Fruit fly (Drosophila melanogaster) S2 (cell line): Measurements from ENCODE around the gene mus301.

Source experiments
- CG8478 ChIP-seq: fragments of >200 bp; optimal IDR thresholded peaks from 2 replicates; lab custom pipeline; 2018
- CTCF ChIP-seq, 2 experiments: fragments of >200 bp; optimal IDR thresholded peaks; 2 replicates each; lab custom pipeline; 2018

mus301 gene

DNA sequence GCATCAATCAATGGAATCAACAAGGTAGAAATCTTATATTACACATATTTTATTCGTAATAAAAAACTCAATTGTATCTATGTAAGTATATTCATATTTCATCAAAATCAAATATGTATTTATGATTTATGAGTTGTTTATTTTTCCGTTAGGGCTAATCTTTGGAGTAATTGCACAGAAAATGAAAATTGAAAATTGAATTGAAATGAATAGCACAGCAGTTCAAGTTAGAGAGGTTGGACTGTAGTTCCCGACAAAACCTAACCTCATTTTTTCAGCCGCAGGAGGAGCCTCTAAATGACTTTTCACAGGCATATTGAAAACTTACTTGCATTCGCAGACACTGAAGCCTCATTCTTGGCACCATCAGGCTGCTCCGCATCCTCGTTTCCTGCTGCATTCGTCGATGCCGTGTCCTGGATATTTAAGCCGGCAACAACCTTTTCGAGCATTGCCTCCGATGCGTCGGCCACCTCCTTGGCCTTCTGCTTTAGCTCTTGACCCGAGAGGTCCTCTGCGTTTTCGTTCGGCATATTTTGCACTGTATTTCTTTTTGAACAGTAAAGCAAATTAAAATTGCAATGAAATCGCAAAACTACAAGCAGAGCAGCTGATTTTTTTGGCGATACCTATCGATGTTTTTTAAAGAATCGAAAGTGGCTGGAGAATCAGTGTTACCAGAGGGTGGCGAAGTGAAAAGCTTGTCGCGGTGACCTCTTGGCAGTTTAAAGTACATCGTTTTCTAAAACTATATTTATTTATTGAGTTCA lies 40.4 kb downstream of the mus301 start, which contains the start of gene Nmt:
Nmt (minus strand) TSS at position 635 of the 770 bp plus-strand sequence.
- TF ChIP-seq CG8478 (lab: Kevin White, UChicago), result no peak
- no peak for TF ChIP-seq CTCF (optimal IDR thresholded peaks at IDR 0.05; lab: Kevin White, UChicago)

DNA sequence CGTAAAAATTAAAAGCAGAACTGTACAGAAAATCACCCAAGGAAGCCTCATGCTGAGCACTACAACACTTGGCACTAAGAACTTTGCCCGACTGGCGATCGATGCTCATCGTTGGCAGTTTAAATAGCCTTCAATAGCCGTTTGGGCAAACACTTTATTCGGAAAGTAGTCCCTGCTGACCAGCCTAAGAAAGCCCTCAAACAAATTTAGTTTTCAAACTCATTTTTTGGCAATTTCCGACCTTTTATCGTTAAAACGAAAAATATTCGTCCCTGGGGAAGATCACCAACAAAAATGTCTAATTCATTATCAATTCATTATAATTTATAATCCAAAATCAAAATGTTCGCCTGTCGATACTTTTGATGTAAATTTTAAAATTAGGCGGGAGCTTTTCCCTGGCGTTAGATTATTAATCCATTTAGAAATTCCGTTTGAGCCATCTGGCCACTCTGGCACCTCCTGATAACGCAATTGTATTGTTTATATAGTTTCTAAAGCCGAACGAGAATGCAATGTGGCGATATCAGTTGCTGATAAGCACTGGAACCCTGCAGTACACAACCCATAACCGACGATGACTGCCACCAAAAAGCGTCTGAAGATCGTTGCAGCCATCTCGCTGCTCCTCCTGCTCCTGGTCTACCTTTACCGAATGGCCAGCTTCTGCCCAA lies 43.0 kb downstream of the mus301 start, which contains the start of the genes mthl7 and Uxs:
mthl7 (minus strand) TSS at position 51 of the 674 bp plus-strand sequence.
Uxs (plus strand) TSS at position 460 of the 674 bp plus-strand sequence.
- TF ChIP-seq CTCF (optimal IDR thresholded peaks at IDR 0.05; lab: Kevin White, UChicago) (no peak), CG8478 (lab: Kevin White, UChicago) (no peak)

DNA sequence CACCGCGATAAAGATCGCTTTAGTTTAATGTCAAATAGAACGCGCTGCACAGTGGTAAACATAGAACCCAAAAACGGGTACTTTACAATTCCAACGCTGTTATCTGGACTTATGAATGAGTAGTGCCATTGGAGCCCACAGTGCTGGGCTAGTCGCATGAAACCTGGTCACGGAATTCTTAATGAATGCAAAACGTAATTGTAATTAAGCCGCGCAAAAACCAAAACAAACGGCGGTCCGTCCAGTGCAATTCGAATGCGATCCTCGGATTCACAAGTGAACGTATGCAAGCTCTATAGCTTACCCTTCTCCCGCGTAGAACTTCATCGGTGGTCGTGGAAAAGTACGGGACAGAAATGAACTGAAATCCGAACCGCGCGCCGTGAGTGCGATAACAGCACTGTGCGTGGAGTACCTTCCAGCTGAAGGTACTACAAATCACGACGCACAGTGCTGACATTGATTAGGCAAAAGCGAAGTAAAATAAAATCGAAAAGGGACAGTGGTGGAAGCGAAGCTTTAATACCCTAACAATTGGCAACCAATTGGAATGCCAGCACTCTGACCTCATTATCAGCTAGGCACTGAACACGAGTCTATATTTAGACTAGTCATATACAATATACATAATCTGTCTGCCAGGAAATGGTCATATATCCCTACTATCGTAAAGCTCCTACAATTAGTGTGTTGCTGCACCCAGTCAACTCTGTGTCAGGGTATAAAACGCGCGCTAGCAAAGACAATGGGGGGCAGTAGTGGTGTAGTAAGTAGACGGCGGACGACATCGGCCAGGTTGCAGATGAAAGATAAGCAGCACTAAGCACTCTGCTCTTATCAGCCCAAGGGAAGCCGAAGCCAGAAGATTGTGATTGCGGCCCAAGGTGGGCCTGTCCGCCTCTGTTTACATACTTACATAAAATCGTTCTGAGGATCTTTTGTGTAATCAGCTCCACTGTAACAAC lies 47.9 kb downstream of the mus301 start:
- TF ChIP-seq CTCF (optimal IDR thresholded peaks at IDR 0.05; lab: Kevin White, UChicago) (no peak), CG8478 (lab: Kevin White, UChicago) (no peak)

DNA sequence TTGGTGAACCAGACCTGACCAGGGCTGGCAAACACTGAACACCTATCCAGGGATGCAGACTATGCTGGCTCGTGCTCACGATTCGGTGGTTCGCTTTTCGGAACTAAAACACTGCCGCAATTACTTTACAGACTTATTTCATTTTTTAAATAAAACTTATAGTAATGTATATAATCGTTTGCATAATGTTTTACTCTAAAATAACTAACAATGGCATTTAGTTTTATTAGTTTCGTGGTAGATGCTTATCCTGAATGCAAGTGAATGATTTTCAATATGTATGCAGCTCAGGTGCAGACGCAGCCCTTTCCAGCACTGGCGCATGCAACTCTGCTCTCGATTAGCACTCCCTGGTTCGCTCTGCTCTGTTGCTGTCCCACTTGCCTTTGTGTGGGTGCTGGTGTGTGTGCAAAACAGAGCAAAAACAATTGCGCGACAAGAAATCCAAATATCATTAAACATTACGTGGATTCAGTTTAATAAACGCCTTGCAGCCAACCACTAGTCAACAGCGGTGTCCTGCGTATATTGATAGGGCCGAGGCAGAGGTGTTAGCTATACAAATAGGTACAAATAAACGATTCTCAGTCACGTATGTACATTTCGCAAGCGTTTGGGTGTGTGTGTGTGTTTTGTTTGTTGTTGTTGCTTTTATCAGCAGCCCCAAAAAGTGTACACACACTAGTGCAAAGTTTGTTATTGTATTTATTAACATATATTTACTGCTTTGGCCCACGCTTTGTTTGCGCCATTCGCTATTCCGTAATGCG lies 49.2 kb downstream of the mus301 start, which contains the start of the genes ERR and Atg18a:
ERR (minus strand) TSS at position 45 of the 770 bp plus-strand sequence.
Atg18a (plus strand) TSS at position 231 of the 770 bp plus-strand sequence.
- TF ChIP-seq CG8478 (lab: Kevin White, UChicago) (no peak), CTCF (optimal IDR thresholded peaks at IDR 0.05; lab: Kevin White, UChicago) (peak in 1 of 2 experiments; percentile 14)

DNA sequence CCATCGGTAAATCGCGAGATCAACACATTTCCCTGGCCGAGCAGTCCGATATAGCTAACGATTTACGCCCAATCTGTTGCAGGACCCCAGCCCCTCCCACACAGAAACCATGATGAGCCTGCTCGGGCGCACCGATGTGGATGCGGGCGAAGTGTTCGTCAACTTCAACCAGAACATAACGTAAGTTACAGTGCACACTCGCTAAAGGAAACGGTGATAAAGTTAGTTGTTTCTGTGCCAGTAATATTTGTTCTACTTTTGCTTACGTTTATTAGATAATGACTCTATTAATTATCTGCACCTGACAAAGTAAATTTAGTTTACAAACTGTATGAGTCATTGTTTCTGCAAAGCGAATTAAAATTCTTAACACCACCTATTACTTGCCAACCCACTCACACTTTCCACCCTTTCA lies 49.8 kb downstream of the mus301 start:
- TF ChIP-seq CTCF (optimal IDR thresholded peaks at IDR 0.05; lab: Kevin White, UChicago) (no peak), CG8478 (lab: Kevin White, UChicago) (no peak)

DNA sequence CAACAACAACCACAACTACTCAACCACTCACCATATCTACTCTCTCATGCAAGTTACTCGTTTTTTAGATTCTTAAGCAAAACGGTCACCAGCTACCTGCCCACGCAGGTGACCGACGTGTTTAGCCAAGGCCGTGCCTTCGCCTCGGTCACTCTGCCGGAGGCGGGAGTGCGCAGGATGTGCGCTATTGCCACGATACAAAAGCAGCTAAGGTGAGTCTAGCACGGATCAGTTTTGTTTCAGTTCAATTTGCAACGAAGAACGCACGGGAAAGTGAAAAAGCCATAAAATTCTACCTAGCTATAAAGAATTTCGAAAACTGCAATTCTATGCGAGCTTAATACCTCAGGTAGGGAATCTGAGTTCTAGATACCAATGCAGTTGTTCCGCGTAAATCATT lies 51.6 kb downstream of the mus301 start:
- no peak for TF ChIP-seq CTCF (optimal IDR thresholded peaks at IDR 0.05; lab: Kevin White, UChicago)
- no peak for TF ChIP-seq CG8478 (lab: Kevin White, UChicago)

DNA sequence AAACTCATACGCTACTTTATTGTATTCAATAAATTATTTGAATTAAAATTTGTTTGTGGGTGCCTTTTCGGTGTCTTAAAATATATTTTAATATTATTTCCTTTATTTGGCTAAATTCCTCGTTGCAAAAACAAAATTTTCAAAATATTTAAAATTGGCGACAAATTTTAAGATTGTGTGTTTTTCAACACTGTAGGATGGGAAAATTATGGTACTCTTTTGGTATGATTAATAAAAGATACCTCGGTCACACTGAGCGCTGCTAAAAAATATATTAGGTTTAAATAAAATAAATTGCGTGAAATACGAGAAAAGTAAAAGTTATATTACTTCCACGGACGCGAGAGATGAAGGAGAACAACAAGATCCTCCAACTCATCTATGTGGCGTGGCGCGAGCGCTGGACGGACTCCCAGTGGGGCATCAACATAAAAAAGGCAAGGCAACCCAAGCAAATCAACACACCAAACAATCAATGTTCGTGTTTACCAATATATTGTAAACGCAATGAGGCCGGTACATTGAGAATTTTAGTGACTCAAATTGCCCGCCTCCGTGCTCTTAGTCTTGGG lies 53.5 kb downstream of the mus301 start, which contains the start of gene MED24:
MED24 (plus strand) TSS at position 229 of the 572 bp plus-strand sequence.
- TF ChIP-seq CG8478 (lab: Kevin White, UChicago) (no peak), CTCF (optimal IDR thresholded peaks at IDR 0.05; lab: Kevin White, UChicago) (no peak)
